Worm (Caenorhabditis elegans) whole organism, L4/young adult: ENCODE measurements around the gene C23G10.1.

Source experiments
- W03F9.2 ChIP-seq: fragments of 150-350 bp; optimal IDR thresholded peaks from 2 replicates; lab custom pipeline; 2014; ENCODE audit warnings: missing biosample characterization, missing genetic modification characterization
- dao-5 ChIP-seq: sonication (generic microtip); optimal IDR thresholded peaks from 2 replicates; lab custom pipeline; 2016; ENCODE audit warnings: missing genotype, missing genetic modification characterization, moderate library complexity, missing compliant biosample characterization
- him-1 ChIP-seq: sonication (generic microtip); optimal IDR thresholded peaks from 2 replicates; lab custom pipeline; 2016; ENCODE audit warnings: missing genotype, missing genetic modification reagents, missing genetic modification characterization, missing compliant biosample characterization

C23G10.1 gene

DNA sequence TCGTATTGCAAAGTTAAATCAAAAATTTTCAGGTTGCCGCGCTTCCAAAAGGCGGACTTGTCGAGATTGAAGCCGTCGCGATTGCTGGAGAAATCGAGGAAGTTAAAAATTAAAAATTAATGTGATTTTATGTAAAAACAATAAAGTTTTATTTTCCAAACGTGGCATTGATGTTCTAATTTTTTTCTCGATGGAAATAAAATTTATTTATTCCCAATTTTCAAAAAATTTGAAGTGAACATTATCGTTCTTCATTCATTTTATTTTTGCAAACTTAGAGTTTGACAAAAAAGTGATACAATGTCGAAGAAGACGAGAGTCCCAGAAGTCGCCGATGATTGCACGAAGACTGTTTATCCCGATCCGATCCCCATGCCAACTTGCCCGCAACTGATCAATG lies at the start of gene C23G10.1:
TSS of gene C23G10.1 (plus strand) at position 301 of the 400 bp plus-strand sequence.
- TF ChIP-seq W03F9.2 (tag; lab: Kevin White, UChicago) (no peak), dao-5 (tag; lab: Kevin White, UChicago) (no peak), him-1 (tag; lab: Kevin White, UChicago) (no peak)

DNA sequence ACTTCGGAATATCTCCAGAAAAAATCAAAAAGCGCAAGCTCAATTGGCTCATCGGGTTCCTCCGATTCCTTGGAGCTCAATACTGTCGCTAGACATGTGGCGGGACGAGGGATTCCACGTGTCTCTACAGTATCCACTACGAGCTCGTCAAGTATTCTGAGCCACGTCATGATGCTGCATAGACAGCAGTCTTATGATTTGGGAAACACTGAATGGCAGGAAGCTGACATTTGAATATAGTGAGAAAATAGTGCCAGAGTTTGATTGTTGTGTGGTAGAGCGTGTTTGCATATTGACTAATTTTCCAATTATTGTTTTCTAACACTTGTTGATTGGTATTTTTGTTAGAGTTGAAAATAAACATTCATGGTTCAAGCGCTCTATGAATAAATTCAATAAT lies 45.7 kb upstream of the C23G10.1 start:
- TF ChIP-seq W03F9.2 (tag; lab: Kevin White, UChicago) (no peak), dao-5 (tag; lab: Kevin White, UChicago) (no peak), him-1 (tag; lab: Kevin White, UChicago) (no peak)

DNA sequence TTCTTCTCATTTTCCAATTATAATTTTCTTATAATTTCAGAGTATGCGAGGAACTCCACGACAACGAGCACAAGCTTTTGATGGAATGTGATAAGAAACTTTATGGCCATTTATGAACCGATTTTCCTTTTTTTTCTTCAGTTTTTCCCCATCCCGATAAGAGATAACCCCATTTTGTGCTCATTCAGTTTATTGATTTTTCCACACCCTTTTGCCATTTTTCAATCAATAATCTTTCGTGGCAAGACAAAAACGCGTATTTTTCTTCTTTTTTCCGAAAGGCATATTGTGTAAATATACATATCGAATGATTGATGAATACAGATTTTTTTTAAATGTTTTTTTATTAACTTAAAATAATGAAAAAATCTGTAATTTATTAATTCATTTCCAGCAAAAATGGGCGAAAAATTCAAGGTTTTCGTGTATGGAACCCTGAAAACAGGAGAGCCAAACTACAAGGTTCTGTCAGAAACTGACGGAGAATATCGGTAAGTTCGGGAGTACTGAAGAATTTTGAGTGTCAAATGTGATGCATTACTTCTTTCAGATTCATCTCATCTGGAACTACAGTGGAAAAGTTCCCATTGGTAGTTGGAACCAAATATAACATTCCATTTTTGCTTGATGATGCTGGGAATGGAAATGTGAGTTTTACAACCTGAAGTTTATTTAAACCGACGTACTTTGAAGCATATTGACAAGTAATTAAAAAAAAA lies 44.7 kb upstream of the C23G10.1 start, which contains the start of gene F42A10.9:
TSS of gene F42A10.9 (plus strand) at position 321 of the 719 bp plus-strand sequence.
- TF ChIP-seq him-1 (tag; lab: Kevin White, UChicago): no peak
- TF ChIP-seq W03F9.2 (tag; lab: Kevin White, UChicago): no peak
- no peak for TF ChIP-seq dao-5 (tag; lab: Kevin White, UChicago)

DNA sequence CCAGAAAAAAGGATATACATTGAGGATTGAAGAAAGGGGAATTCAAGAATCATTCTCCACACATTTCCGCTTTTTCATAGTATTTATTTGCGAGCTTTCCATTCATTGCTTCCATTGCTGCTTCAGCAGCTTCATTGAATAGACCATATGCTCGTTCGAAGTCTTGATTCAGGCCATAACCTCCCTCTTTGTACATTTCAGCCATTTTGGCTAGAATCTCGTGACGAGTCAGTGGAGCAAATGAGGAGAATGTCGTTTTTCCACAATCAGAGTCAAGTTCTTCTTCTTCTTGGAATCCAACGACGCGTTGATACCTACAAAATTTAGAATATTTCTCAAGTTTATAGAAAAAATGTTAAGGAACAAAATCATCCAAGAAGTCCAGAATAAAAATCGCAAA lies 43.8 kb upstream of the C23G10.1 start:
- TF ChIP-seq dao-5 (tag; lab: Kevin White, UChicago) (no peak), him-1 (tag; lab: Kevin White, UChicago) (no peak), W03F9.2 (tag; lab: Kevin White, UChicago) (no peak)

DNA sequence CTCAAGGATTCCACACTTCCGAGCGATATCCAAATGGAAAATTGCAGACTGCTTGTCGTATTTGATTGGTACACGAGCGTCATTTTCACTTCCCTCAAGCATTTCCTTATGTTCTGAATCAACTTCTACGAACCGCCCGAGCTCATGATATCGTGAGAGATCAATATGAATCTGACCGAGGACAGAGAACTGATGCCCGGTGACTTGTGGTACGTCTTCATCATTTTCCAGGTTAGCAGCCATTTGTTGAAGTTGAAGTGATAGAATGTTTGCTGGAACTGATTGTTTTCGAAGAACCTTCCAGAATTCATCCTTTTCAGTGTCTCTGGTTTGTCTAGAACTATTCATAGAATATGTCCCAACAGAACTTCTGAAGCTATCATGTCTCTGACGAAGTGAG lies 42.5 kb upstream of the C23G10.1 start:
- TF ChIP-seq dao-5 (tag; lab: Kevin White, UChicago) (no peak), him-1 (tag; lab: Kevin White, UChicago) (no peak), W03F9.2 (tag; lab: Kevin White, UChicago) (no peak)

DNA sequence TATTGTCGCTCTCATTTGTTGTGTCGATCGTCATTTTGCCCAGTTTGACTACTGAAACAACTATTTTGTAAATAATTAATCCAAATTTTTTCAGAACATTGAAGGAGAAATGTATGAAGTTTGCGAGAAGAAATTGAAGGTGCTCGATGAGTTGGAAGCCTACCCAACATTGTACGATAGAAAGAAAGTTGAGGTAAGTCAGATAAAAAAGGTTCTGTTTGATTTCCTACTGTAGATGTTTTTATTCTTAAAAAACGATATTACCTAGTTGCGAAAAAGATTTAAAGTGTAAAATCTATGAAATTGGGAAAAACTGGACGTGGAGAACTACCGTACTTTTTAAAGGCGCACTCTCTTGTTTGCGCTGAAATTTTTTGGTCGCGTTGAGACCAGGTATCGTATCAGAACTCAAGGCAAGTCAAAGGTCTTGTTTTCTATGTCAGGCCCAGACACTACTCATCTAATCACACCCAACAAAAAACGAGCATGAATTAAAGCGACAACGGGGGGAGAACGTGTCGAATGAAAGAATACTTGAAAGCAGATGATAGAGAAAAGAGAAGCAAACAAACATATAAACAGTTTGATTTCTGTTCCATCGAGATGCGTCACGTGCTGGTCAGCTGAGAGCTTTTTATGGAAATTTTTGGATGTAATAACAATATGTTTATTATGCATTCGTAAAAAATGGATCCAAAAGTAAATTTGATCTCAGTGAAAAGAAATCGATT lies 40.4 kb upstream of the C23G10.1 start, which contains the start of gene efk-1:
TSS of gene efk-1 (minus strand) at position 51 of the 731 bp plus-strand sequence.
- TF ChIP-seq dao-5 (tag; lab: Kevin White, UChicago): no peak
- peak; percentile 13 for TF ChIP-seq W03F9.2 (tag; lab: Kevin White, UChicago)
- no peak for TF ChIP-seq him-1 (tag; lab: Kevin White, UChicago)

DNA sequence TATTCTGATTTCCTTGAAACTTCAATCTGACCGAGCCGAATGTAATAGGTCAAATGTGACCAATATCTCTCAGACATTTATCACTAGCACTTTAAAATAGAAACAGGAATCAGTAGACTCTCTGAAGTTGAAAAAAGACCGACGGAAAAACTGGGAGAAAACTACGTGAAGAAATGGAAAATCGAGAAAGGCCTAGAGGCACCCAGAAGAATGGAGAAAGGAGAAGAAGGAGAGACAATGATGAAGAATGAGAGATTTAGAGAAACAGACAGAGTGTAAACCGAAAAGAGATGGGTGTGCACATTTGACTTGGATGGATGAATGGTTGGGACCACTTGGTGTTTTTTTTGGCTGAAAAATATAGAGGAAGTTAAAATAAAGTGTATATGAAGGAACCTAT lies 39.0 kb upstream of the C23G10.1 start:
- TF ChIP-seq dao-5 (tag; lab: Kevin White, UChicago) (no peak), W03F9.2 (tag; lab: Kevin White, UChicago) (peak; percentile 37)

DNA sequence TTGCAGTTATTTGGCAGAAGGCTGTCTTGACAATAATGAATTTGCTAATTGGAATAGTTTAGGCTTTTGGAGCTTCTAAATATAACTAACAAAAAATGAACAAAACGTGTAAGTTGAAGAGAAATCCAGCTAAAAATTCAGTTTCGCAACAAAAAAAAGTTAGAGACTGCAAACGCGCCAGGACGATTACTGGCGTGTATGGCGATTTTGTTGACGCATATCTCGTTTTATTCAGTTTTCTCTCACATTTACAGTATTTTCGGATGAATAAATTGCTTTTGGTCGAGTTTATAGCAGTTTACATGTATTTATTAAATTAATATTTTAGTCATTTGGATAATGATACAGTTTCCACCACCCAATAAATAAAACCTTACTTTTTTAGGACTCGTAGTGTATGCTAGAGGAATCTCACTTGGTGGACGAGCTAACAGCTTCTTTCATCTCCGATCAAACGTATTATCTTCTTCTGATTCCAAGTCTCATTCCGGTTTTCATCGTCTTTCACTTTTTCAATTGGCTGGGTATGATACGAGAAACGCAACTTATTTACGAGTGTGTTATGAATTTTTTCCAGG lies 36.0 kb upstream of the C23G10.1 start, which contains the start of the genes abcf-3 and F42A10.5:
TSS of gene abcf-3 (plus strand) at position 384 of the 578 bp plus-strand sequence.
TSS of gene F42A10.5 (minus strand) at position 458 of the 578 bp plus-strand sequence.
- TF ChIP-seq him-1 (tag; lab: Kevin White, UChicago): no peak
- TF ChIP-seq W03F9.2 (tag; lab: Kevin White, UChicago): peak; percentile 90

DNA sequence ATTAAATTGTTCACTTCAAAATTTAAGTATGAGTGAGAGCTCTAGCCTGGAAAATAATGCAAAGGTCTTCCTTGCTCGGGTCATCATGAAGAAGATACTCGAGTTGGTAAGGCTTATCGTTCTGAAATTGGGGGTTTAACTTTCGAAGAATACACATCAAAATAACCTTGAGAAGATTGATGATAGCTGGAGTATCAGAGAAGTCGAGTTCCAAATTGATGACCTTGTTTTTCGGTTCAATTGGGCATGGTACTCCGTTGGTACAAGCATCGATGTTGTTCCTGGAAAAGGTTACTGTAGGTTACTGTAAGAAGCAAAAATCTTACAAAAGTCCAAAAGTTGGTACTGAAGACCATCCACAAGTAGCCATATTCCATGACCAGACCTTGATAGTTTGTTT lies 32.9 kb upstream of the C23G10.1 start:
- TF ChIP-seq W03F9.2 (tag; lab: Kevin White, UChicago) (no peak), him-1 (tag; lab: Kevin White, UChicago) (no peak), dao-5 (tag; lab: Kevin White, UChicago) (no peak)

DNA sequence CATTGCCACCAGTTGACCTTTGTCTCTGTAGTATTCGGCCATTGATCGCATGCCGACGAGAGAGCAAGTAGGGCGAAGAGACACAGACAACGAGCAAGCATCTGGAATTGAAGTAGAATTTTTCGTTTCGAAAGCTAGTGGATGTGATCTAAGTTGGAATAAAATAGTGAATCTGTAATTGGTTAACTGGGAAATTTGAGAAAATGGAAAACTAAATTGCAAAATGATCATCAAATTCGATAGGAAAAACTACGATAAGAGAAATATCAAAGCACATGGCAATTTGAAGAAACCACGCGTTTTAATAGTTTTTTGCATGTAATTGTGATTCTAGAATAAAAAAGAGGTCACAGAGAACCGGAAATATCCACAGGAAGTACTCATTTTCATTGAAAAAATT lies 32.3 kb upstream of the C23G10.1 start, which contains the start of gene F42A10.6:
TSS of gene F42A10.6 (minus strand) at position 101 of the 400 bp plus-strand sequence.
- no peak for TF ChIP-seq dao-5 (tag; lab: Kevin White, UChicago)

DNA sequence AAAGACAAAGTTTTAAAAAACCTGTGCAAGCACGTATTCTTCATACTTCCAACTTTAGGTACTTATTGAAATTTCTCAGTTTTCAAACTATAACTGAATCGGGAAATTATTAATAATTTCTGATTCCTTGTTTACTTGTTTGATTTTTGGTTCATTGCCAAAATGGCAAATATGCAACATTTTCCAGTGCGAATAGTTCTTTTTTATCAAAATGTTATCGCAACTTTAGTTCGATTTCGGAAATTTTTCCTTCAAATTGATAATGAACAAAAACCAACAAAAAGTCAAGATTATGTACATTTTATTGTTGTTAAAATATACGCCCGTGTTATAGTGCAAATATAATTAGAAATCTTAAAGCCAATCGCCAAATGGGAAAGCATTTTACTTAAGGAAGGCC lies 31.5 kb upstream of the C23G10.1 start:
- no peak for TF ChIP-seq W03F9.2 (tag; lab: Kevin White, UChicago)

DNA sequence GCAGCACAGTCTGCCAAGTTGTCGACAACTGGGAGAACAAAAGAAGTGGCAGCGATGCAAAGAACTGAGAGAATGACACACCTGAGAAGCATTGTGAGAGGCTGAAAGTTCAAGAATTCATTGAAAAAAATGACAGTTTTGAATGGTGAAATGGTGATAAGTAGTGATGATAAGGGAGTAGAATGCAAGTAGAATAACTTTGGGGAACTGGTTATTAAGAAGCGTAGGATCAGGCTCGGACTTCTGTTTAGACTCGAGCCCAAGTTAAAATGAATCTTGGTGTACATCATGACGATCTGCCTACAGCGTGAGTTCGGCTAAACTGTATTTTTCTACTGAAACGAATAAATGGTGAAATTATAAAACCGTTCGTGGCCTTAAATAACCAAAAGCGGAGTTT lies 30.5 kb upstream of the C23G10.1 start, which contains the start of gene F42A10.7:
TSS of gene F42A10.7 (minus strand) at position 101 of the 400 bp plus-strand sequence.
- TF ChIP-seq him-1 (tag; lab: Kevin White, UChicago) (no peak), W03F9.2 (tag; lab: Kevin White, UChicago) (no peak), dao-5 (tag; lab: Kevin White, UChicago) (no peak)

DNA sequence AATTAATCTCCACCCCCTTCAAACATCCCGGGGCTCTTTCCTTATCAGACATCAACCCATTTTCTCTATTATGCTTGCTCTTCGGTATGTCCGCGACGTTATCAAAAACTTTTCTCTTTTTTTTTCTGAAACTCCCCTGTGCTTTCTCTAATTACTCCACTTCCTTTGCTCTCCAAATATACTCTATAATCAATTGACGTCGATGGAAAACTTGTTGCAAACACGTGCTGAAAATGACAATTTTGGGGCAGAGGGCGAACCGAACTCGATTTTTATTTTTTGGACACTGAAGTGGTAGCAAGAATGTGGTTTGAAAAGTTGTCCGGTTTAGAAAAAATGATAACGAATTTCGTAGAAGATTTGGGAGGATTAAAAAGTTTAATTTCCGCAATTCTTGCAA lies 30.0 kb upstream of the C23G10.1 start:
- TF ChIP-seq W03F9.2 (tag; lab: Kevin White, UChicago) (no peak), dao-5 (tag; lab: Kevin White, UChicago) (no peak), him-1 (tag; lab: Kevin White, UChicago) (no peak)
